Fruit fly (Drosophila melanogaster) whole organism, prepupa: Measurements from ENCODE around the gene CG10226.

ENCODE experiments used
- CG10669 ChIP-seq: fragments of 200-800 bp; sonication (Bioruptor generic); optimal IDR thresholded peaks from 3 replicates; lab custom pipeline; 2018; ENCODE audit warnings: missing biosample characterization, mild to moderate bottlenecking, missing genetic modification characterization, moderate library complexity
- CG11762 ChIP-seq: fragments of 200-800 bp; sonication (Bioruptor generic); optimal IDR thresholded peaks from 3 replicates; lab custom pipeline; 2016; ENCODE audit warnings: missing biosample characterization, missing genetic modification characterization; ENCODE audit not compliant: insufficient read depth
- CG11902 ChIP-seq: fragments of 200-800 bp; sonication (Bioruptor generic); optimal IDR thresholded peaks from 3 replicates; lab custom pipeline; 2016; ENCODE audit warnings: missing biosample characterization, missing genetic modification characterization
- CG15336 ChIP-seq: fragments of 200-800 bp; sonication (Bioruptor generic); IDR thresholded peaks from 2 replicates; pipeline ENCODE4 v1.3.6; 2022; ENCODE audit warnings: missing biosample characterization, missing genetic modification characterization
- CG1621 ChIP-seq: fragments of 200-800 bp; sonication (Bioruptor generic); optimal IDR thresholded peaks from 3 replicates; lab custom pipeline; 2018; ENCODE audit warnings: missing biosample characterization, mild to moderate bottlenecking, missing genetic modification characterization
- CG3032 ChIP-seq: fragments of 200-800 bp; optimal IDR thresholded peaks from 2 replicates; lab custom pipeline; 2019; ENCODE audit warnings: missing biosample characterization, mild to moderate bottlenecking, missing genetic modification characterization, moderate library complexity
- CG31627 ChIP-seq: fragments of 200-800 bp; sonication (Bioruptor generic); optimal IDR thresholded peaks from 3 replicates; lab custom pipeline; 2016; ENCODE audit warnings: missing biosample characterization, missing genetic modification characterization
- CG32006 ChIP-seq: fragments of 200-800 bp; sonication (Bioruptor generic); optimal IDR thresholded peaks from 3 replicates; lab custom pipeline; 2017; ENCODE audit warnings: missing biosample characterization, mild to moderate bottlenecking, missing genetic modification characterization
- CG34406 ChIP-seq: fragments of 200-800 bp; sonication (Bioruptor generic); optimal IDR thresholded peaks from 3 replicates; lab custom pipeline; 2016; ENCODE audit warnings: missing biosample characterization, missing genetic modification characterization
- CG3919 ChIP-seq: fragments of 200-800 bp; sonication (Bioruptor generic); optimal IDR thresholded peaks from 3 replicates; lab custom pipeline; 2016; ENCODE audit warnings: missing biosample characterization, missing genetic modification characterization
- CG4318 ChIP-seq: fragments of 200-800 bp; sonication (Bioruptor generic); optimal IDR thresholded peaks from 3 replicates; lab custom pipeline; 2017; ENCODE audit warnings: missing biosample characterization, mild to moderate bottlenecking, missing genetic modification characterization
- CG6276 ChIP-seq: fragments of 200-800 bp; sonication (Bioruptor generic); optimal IDR thresholded peaks from 2 replicates; lab custom pipeline; 2017; ENCODE audit warnings: missing biosample characterization, mild to moderate bottlenecking, missing genetic modification characterization
- CG6792 ChIP-seq: fragments of 200-800 bp; sonication (Bioruptor generic); optimal IDR thresholded peaks from 3 replicates; lab custom pipeline; 2016; ENCODE audit warnings: missing biosample characterization, missing genetic modification characterization
- CG6808 ChIP-seq: fragments of 200-800 bp; sonication (Bioruptor generic); optimal IDR thresholded peaks from 3 replicates; lab custom pipeline; 2017; ENCODE audit warnings: missing biosample characterization, missing genetic modification characterization, mild to moderate bottlenecking, moderate library complexity, missing genetic modification reagents
- CG6854 ChIP-seq: fragments of 200-800 bp; sonication (Bioruptor generic); optimal IDR thresholded peaks from 2 replicates; lab custom pipeline; 2017; ENCODE audit warnings: missing biosample characterization, mild to moderate bottlenecking, missing genetic modification characterization
- CG7368 ChIP-seq: fragments of 200-800 bp; sonication (Bioruptor generic); optimal IDR thresholded peaks from 3 replicates; lab custom pipeline; 2016; ENCODE audit warnings: missing biosample characterization, missing genetic modification characterization
- CG8119 ChIP-seq: fragments of 200-800 bp; sonication (Bioruptor generic); IDR thresholded peaks from 3 replicates; pipeline ENCODE4 v1.3.6; 2022; ENCODE audit warnings: missing biosample characterization, missing genetic modification characterization
- CG8319 ChIP-seq: fragments of 200-800 bp; sonication (Bioruptor generic); optimal IDR thresholded peaks from 3 replicates; lab custom pipeline; 2016; ENCODE audit warnings: missing biosample characterization, missing genetic modification characterization
- CG8632 ChIP-seq: fragments of 200-800 bp; sonication (Bioruptor generic); optimal IDR thresholded peaks from 3 replicates; lab custom pipeline; 2016; ENCODE audit warnings: missing biosample characterization, missing genetic modification characterization
- CG9139 ChIP-seq: fragments of 200-800 bp; sonication (Bioruptor generic); optimal IDR thresholded peaks from 3 replicates; lab custom pipeline; 2017; ENCODE audit warnings: missing biosample characterization, mild to moderate bottlenecking, missing genetic modification characterization
- Eip78C ChIP-seq: fragments of 200-800 bp; sonication (Bioruptor generic); peaks from one replicate; lab custom pipeline; 2016; ENCODE audit warnings: missing biosample characterization, missing genetic modification characterization
- Eip93F ChIP-seq: fragments of 200-800 bp; sonication (Bioruptor generic); optimal IDR thresholded peaks from 2 replicates; lab custom pipeline; 2016; ENCODE audit warnings: missing biosample characterization, mild to moderate bottlenecking, missing genetic modification characterization
- Ets96B ChIP-seq: fragments of 200-800 bp; optimal IDR thresholded peaks from 2 replicates; lab custom pipeline; 2019; ENCODE audit warnings: missing biosample characterization, mild to moderate bottlenecking, missing genetic modification characterization, moderate library complexity
- Hr38 ChIP-seq: sonication (Bioruptor generic); optimal IDR thresholded peaks from 2 replicates; lab custom pipeline; 2016; ENCODE audit warnings: missing biosample characterization, missing genetic modification characterization
- Hr39 ChIP-seq: fragments of 200-800 bp; sonication (Bioruptor generic); optimal IDR thresholded peaks from 2 replicates; lab custom pipeline; 2016; ENCODE audit warnings: missing biosample characterization, missing genetic modification characterization
- Hr4 ChIP-seq: fragments of 200-800 bp; sonication (Bioruptor generic); optimal IDR thresholded peaks from 3 replicates; lab custom pipeline; 2016; ENCODE audit warnings: missing biosample characterization, missing genetic modification characterization
- Lpt ChIP-seq: fragments of 200-800 bp; sonication (Bioruptor generic); optimal IDR thresholded peaks from 3 replicates; lab custom pipeline; 2016; ENCODE audit warnings: missing biosample characterization, missing genetic modification characterization
- Met ChIP-seq: fragments of 200-800 bp; sonication (Bioruptor generic); optimal IDR thresholded peaks from 3 replicates; lab custom pipeline; 2016; ENCODE audit warnings: missing biosample characterization, missing genetic modification characterization
- OdsH ChIP-seq: fragments of 200-800 bp; sonication (Bioruptor generic); optimal IDR thresholded peaks from 3 replicates; lab custom pipeline; 2016; ENCODE audit warnings: missing biosample characterization, missing genetic modification characterization
- Smox ChIP-seq: fragments of 200-800 bp; sonication (Bioruptor generic); optimal IDR thresholded peaks from 3 replicates; lab custom pipeline; 2016; ENCODE audit warnings: missing biosample characterization, missing genetic modification characterization
- Sox102F ChIP-seq: fragments of 200-800 bp; sonication (Bioruptor generic); optimal IDR thresholded peaks from 2 replicates; lab custom pipeline; 2016; ENCODE audit warnings: missing biosample characterization, mild to moderate bottlenecking, missing genetic modification characterization
- Sox14 ChIP-seq: fragments of 200-800 bp; sonication (Bioruptor generic); optimal IDR thresholded peaks from 3 replicates; lab custom pipeline; 2016; ENCODE audit warnings: missing biosample characterization, missing genetic modification characterization
- achi ChIP-seq: fragments of 200-800 bp; sonication (Bioruptor generic); optimal IDR thresholded peaks from 3 replicates; lab custom pipeline; 2016; ENCODE audit warnings: missing biosample characterization, missing genetic modification characterization
- acj6 ChIP-seq: fragments of 200-800 bp; sonication (Bioruptor generic); optimal IDR thresholded peaks from 3 replicates; lab custom pipeline; 2016; ENCODE audit warnings: missing biosample characterization, missing genetic modification characterization
- cyc ChIP-seq: fragments of 200-800 bp; sonication (Bioruptor generic); optimal IDR thresholded peaks from 3 replicates; lab custom pipeline; 2016; ENCODE audit warnings: missing biosample characterization, missing genetic modification characterization
- dac ChIP-seq: fragments of 200-800 bp; sonication (Bioruptor generic); optimal IDR thresholded peaks from 2 replicates; lab custom pipeline; 2017; ENCODE audit warnings: missing biosample characterization, mild to moderate bottlenecking, missing genetic modification characterization
- eg ChIP-seq: fragments of 200-800 bp; sonication (Bioruptor generic); IDR thresholded peaks from 3 replicates; pipeline ENCODE4 v1.3.6; 2022; ENCODE audit warnings: missing biosample characterization, missing genetic modification characterization
- esn ChIP-seq: fragments of 200-800 bp; sonication (Bioruptor generic); optimal IDR thresholded peaks from 2 replicates; lab custom pipeline; 2016; ENCODE audit warnings: missing biosample characterization, mild to moderate bottlenecking, missing genetic modification characterization, moderate library complexity
- fd59A ChIP-seq: fragments of 200-800 bp; sonication (Bioruptor generic); optimal IDR thresholded peaks from 2 replicates; lab custom pipeline; 2017; ENCODE audit warnings: missing biosample characterization, mild to moderate bottlenecking, missing genetic modification characterization, missing genetic modification reagents
- fd85E ChIP-seq: fragments of 200-800 bp; sonication (Bioruptor generic); optimal IDR thresholded peaks from 3 replicates; lab custom pipeline; 2016; ENCODE audit warnings: missing biosample characterization, missing genetic modification characterization
- fkh ChIP-seq: fragments of 200-800 bp; sonication (Bioruptor generic); optimal IDR thresholded peaks from 3 replicates; lab custom pipeline; 2017; ENCODE audit warnings: missing biosample characterization, mild to moderate bottlenecking, missing genetic modification characterization, moderate library complexity
- lz ChIP-seq: fragments of 200-800 bp; sonication (Bioruptor generic); optimal IDR thresholded peaks from 3 replicates; lab custom pipeline; 2016; ENCODE audit warnings: missing biosample characterization, missing genetic modification characterization
- net ChIP-seq: fragments of 200-800 bp; sonication (Bioruptor generic); optimal IDR thresholded peaks from 3 replicates; lab custom pipeline; 2016; ENCODE audit warnings: missing biosample characterization, missing genetic modification characterization
- pdm3 ChIP-seq: fragments of 200-800 bp; sonication (Bioruptor generic); optimal IDR thresholded peaks from 3 replicates; lab custom pipeline; 2016; ENCODE audit warnings: missing biosample characterization, missing genetic modification characterization
- salr ChIP-seq, 2 experiments: fragments of 200-800 bp; sonication (Bioruptor generic); optimal IDR thresholded peaks; 3 replicates each; lab custom pipeline; 2016 to 2018; ENCODE audit warnings: missing biosample characterization in 2 of 2, missing genetic modification characterization in 2 of 2, mild to moderate bottlenecking in 1 of 2
- spab ChIP-seq: fragments of 200-800 bp; sonication (Bioruptor generic); optimal IDR thresholded peaks from 2 replicates; lab custom pipeline; 2017; ENCODE audit warnings: missing biosample characterization, mild to moderate bottlenecking, missing genetic modification characterization, missing genetic modification reagents
- topi ChIP-seq: fragments of 200-800 bp; sonication (Bioruptor generic); optimal IDR thresholded peaks from 3 replicates; lab custom pipeline; 2016; ENCODE audit warnings: missing biosample characterization, missing genetic modification characterization
- vri ChIP-seq: fragments of 200-800 bp; sonication (Bioruptor generic); optimal IDR thresholded peaks from 3 replicates; lab custom pipeline; 2016; ENCODE audit warnings: missing biosample characterization, mild to moderate bottlenecking, missing genetic modification characterization

Gene CG10226

DNA sequence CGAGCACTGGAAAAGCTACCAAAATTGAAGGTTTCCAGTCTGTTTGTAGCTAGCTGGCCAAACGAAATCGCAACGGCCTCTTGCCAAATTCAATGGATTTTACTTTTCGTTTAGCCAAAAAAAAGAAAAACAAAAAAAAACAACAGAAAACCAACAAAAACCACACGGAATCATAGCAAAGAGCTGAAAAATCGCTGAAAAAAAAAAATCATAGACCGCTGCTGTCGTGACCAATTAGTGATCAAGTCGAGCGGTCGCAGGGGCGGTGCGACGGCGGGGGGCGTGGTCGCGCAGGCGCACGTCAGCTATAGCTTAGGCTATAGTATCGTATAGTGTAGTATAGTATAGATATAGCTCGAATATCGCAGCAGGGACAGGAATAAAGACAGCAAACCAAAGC, 35.1 kb upstream of the CG10226 start (continued):
- no peak for TF ChIP-seq CG11762 (GFP tag; lab: Kevin White, UChicago)
- TF ChIP-seq achi (GFP tag; lab: Kevin White, UChicago), result no peak
- TF ChIP-seq Hr38, result peak; percentile 3
- TF ChIP-seq CG8632, result no peak
- peak; percentile 86 for TF ChIP-seq CG15336 (GFP tag; lab: Robert Waterston, UW)
- TF ChIP-seq topi (GFP tag; lab: Kevin White, UChicago), result no peak
- no peak for TF ChIP-seq fd85E
- no peak for TF ChIP-seq vri (GFP tag; lab: Kevin White, UChicago)
- peak; percentile 88 for TF ChIP-seq CG8119 (GFP tag; lab: Robert Waterston, UW)
- TF ChIP-seq acj6 (GFP tag; lab: Kevin White, UChicago), result no peak
- TF ChIP-seq Hr39 (GFP tag; lab: Kevin White, UChicago), result no peak
- no peak for TF ChIP-seq lz (GFP tag; lab: Kevin White, UChicago)
- no peak for TF ChIP-seq CG6792
- TF ChIP-seq CG3032 (tag; lab: Kevin White, UChicago), result no peak
- no peak for TF ChIP-seq Sox14
- no peak for TF ChIP-seq CG6854 (GFP tag; lab: Kevin White, UChicago)
- TF ChIP-seq CG3919 (GFP tag; lab: Kevin White, UChicago), result no peak

- no peak for TF ChIP-seq CG3032 (tag; lab: Kevin White, UChicago)
- no peak for TF ChIP-seq CG32006 (GFP tag; lab: Kevin White, UChicago)
- peak; percentile 61 for TF ChIP-seq Met (GFP tag; lab: Kevin White, UChicago)
- peak; percentile 46 for TF ChIP-seq net (GFP tag; lab: Kevin White, UChicago)
- TF ChIP-seq CG9139 (GFP tag; lab: Kevin White, UChicago), result no peak
- no peak for TF ChIP-seq Hr4 (GFP tag; lab: Kevin White, UChicago)
- TF ChIP-seq topi (GFP tag; lab: Kevin White, UChicago), result peak; percentile 68
- TF ChIP-seq CG11762 (GFP tag; lab: Kevin White, UChicago), result peak; percentile 13
- TF ChIP-seq spab, result peak; percentile 11
- TF ChIP-seq acj6 (GFP tag; lab: Kevin White, UChicago), result peak; percentile 57
- TF ChIP-seq vri (GFP tag; lab: Kevin White, UChicago), result peak; percentile 10
- no peak for TF ChIP-seq CG1621 (tag; lab: Kevin White, UChicago)
- TF ChIP-seq dac (GFP tag; lab: Kevin White, UChicago), result no peak
- TF ChIP-seq cyc (GFP tag; lab: Kevin White, UChicago), result peak; percentile 42
- TF ChIP-seq CG6276 (GFP tag; lab: Kevin White, UChicago), result no peak
- TF ChIP-seq CG34406, result peak; percentile 72
- TF ChIP-seq Sox102F (GFP tag; lab: Kevin White, UChicago), result peak; percentile 50
- peak; percentile 49 for TF ChIP-seq CG10669 (GFP tag; lab: Kevin White, UChicago)
- TF ChIP-seq lz (GFP tag; lab: Kevin White, UChicago), result peak; percentile 30
- TF ChIP-seq salr (GFP tag; optimal IDR thresholded peaks at IDR 0.05; lab: Kevin White, UChicago), result no peak
- peak; percentile 94 for TF ChIP-seq Eip78C
- TF ChIP-seq CG11902 (GFP tag; lab: Kevin White, UChicago), result peak; percentile 35
- no peak for TF ChIP-seq CG8119 (GFP tag; lab: Robert Waterston, UW)
- TF ChIP-seq CG6808 (GFP tag; lab: Kevin White, UChicago), result no peak
- no peak for TF ChIP-seq CG4318 (GFP tag; lab: Kevin White, UChicago)
- TF ChIP-seq achi (GFP tag; lab: Kevin White, UChicago), result peak; percentile 38
- TF ChIP-seq eg, result no peak
- peak; percentile 59 for TF ChIP-seq OdsH (GFP tag; lab: Kevin White, UChicago)
- TF ChIP-seq Hr38, result no peak
- no peak for TF ChIP-seq fkh
- TF ChIP-seq Sox14, result peak; percentile 29
- TF ChIP-seq fd85E, result no peak
- TF ChIP-seq Smox, result peak; percentile 54
- peak; percentile 68 for TF ChIP-seq esn (GFP tag; lab: Kevin White, UChicago)
- no peak for TF ChIP-seq CG6854 (GFP tag; lab: Kevin White, UChicago)
- no peak for TF ChIP-seq Lpt (GFP tag; lab: Kevin White, UChicago)
- TF ChIP-seq CG31627, result peak; percentile 39
- TF ChIP-seq CG7368 (GFP tag; lab: Kevin White, UChicago), result peak; percentile 26
- peak; percentile 54 for TF ChIP-seq pdm3 (GFP tag; lab: Kevin White, UChicago)
- TF ChIP-seq CG8632, result peak; percentile 65
- peak; percentile 40 for TF ChIP-seq CG8319 (GFP tag; lab: Kevin White, UChicago)
- peak; percentile 57 for TF ChIP-seq CG3919 (GFP tag; lab: Kevin White, UChicago)
- TF ChIP-seq fd59A (GFP tag; lab: Kevin White, UChicago), result no peak
- TF ChIP-seq Ets96B (tag; lab: Kevin White, UChicago), result peak; percentile 54
- no peak for TF ChIP-seq Eip93F
Measured at dm6 chr3L:6270283-6270682, 30.4 kb upstream of the CG10226 start.
